Fruit fly (Drosophila melanogaster) Kc167 (cell line): ENCODE results near the gene CG43346.

Experiments
- Myc ChIP-seq: fragments of >200 bp; optimal IDR thresholded peaks from 2 replicates; lab custom pipeline; 2017; ENCODE audit warnings: missing external identifiers
- Sin3A ChIP-seq: fragments of >200 bp; optimal IDR thresholded peaks from 2 replicates; lab custom pipeline; 2018; ENCODE audit warnings: missing external identifiers
- h ChIP-seq: fragments of >200 bp; optimal IDR thresholded peaks from 3 replicates; lab custom pipeline; 2018; ENCODE audit warnings: missing external identifiers
- insv ChIP-seq: fragments of >200 bp; optimal IDR thresholded peaks from 3 replicates; lab custom pipeline; 2018; ENCODE audit warnings: missing external identifiers
- psq ChIP-seq: fragments of >200 bp; optimal IDR thresholded peaks from 2 replicates; lab custom pipeline; 2017; ENCODE audit warnings: missing external identifiers
- ttk ChIP-seq: sonication (Bioruptor generic); optimal IDR thresholded peaks from 2 replicates; lab custom pipeline; 2017; ENCODE audit warnings: missing external identifiers

CG43346 gene

DNA sequence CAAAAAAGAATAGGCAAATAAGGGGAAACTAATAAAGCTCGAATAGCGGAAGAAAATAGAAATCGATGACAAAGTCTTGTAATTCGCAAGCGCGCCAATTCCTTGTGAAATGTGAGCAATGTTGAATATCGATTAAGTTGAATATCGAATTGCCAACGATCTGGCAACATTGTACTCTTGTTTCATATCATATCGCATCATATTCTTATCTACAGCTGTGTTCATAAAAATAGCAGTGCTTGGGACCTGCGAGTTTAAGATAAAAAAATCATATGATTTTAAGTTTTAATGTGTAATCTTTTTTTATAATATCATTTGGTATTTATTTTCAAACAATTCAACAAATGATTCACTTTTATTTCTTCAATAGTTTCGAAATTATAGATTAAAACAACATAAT is 19.3 kb downstream of the CG43346 start:
- TF ChIP-seq Myc (lab: Kevin White, UChicago): no peak
- TF ChIP-seq psq: no peak
- no peak for TF ChIP-seq h
- no peak for TF ChIP-seq Sin3A
- no peak for TF ChIP-seq insv
- no peak for TF ChIP-seq ttk (lab: Kevin White, UChicago)

DNA sequence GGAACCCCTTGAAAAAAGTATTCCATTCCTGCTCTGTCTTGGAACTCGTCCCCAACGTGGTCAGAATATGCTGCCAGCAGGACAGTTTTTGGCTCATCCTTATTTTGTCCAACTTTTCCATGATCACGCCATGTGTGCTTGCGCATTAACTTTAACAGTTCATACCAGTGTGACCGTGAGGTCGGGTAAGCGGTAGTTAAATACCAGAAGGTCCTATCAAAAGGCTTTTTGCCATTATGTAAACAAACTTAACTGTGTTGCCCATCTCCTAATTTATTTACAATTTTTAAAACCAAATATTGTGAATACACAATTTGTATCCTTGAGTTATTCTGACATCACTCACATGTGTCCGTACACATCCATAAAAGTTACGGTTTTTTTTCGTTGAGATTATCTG is 20.1 kb downstream of the CG43346 start, which contains the start of gene del:
Gene del, minus strand, starts transcription at position 305 of the 400 bp plus-strand sequence.
- TF ChIP-seq h: no peak
- TF ChIP-seq Myc (lab: Kevin White, UChicago): no peak
- TF ChIP-seq insv: no peak
- no peak for TF ChIP-seq Sin3A
- no peak for TF ChIP-seq psq
- no peak for TF ChIP-seq ttk (lab: Kevin White, UChicago)

DNA sequence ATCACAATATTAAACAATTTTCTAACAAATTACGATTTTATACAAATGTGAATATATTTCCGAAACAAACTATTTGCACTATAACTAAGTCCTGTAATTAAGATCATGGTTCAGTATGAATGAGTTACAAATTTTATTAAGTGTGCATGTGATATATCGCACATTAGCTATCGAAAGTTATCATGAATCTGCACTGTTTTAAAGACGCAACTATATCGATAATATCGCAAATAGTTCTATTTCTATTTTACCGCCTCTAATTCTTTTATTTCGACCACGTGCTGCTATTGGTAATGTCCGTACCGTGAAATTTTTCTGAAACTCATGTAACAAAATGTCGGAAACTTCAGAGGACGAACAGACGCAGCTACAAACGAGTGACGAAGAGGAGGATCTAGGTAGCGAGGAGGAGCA is 25.4 kb downstream of the CG43346 start, which contains the start of gene pths:
Gene pths, plus strand, starts transcription at position 258 of the 414 bp plus-strand sequence.
- TF ChIP-seq ttk (lab: Kevin White, UChicago) (no peak), psq (no peak), h (no peak), Sin3A (no peak)

DNA sequence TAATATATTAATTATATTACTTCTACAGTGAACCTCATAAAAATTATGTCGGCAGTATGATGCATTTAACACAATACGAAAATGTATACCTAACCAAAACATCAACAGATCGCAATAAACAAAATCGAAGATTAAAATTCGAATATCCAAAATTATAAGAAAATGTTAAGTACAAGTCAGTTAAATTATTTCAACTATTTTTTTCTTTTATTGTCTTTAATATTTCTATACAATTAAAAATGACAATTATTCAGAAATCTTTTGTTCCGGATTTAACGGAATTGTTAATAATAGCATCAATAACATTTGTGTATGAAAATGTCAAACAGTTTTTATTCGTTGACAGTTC is 25.9 kb downstream of the CG43346 start:
- no peak for TF ChIP-seq insv
- TF ChIP-seq ttk (lab: Kevin White, UChicago): no peak
- no peak for TF ChIP-seq h
- TF ChIP-seq psq: no peak
- no peak for TF ChIP-seq Myc (lab: Kevin White, UChicago)

DNA sequence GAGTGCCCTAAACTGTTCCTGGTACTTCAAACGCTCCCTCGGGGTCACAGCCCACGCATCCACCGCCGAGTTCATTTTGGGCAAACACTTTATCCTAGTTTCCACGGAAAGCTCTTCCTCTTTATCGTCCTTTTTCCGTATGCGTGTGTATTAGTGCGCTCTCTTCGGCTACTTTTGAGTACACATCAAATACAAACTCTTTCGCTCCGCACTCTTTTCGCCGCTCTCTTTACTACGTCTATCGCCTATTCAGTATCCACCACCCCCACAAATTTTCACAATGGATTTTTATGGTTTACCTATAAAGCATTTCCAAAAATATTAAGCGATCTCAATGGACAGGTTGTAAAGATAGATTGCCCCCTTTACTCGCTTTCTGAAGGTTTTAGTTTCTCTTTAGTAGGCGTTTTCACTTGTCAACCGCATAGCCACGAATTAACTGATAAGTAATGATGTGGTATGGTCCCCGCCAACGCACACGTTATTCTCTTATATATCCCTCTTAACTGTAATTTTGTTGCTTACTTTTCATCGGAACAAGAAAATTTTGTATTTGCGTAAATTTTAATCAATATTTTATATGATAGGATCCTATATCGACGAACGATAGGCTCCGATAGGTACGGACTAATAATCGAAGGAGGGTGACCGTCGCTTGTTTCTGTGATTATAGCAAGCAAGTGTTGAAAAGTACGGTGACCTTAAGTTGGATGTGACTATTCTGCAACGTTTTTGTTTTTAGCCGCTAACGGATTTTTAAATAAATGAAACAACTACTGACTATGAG is 26.5 kb downstream of the CG43346 start, which contains the start of gene Dap160:
Gene Dap160, minus strand, starts transcription at position 634 of the 787 bp plus-strand sequence.
- TF ChIP-seq psq: no peak
- no peak for TF ChIP-seq ttk (lab: Kevin White, UChicago)
- TF ChIP-seq Sin3A: no peak
- no peak for TF ChIP-seq insv
- no peak for TF ChIP-seq h
- TF ChIP-seq Myc (lab: Kevin White, UChicago): no peak

DNA sequence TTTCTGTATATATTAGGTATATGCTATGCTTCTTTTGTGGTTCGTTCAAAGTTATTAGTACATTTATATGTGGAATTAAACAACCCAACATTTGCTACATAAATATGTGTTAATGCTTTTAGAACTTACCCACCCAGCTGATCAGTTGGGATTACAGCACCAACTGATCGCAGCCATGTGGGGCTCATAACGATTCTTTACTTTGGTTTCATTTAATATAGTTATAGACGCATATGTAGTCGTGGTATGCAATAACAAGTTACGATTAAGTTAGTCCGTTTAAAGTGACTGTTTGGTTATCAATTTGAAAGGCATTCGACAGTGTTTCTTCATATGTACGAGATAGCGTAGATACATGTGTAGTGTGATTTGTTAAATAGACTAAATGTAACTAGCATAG is 32.6 kb downstream of the CG43346 start:
- TF ChIP-seq ttk (lab: Kevin White, UChicago) (no peak), h (no peak), psq (no peak), Sin3A (no peak), insv (no peak), Myc (lab: Kevin White, UChicago) (no peak)
